Worm (Caenorhabditis elegans) whole organism, L3 larva: ENCODE measurements around the gene M03B6.3.

ENCODE experiments used
- R02D3.7 ChIP-seq: fragments of 150-350 bp; optimal IDR thresholded peaks from 2 replicates; lab custom pipeline; 2014; ENCODE audit warnings: missing biosample characterization, missing genetic modification characterization
- ZK546.5 ChIP-seq: sonication (generic microtip); optimal IDR thresholded peaks from 2 replicates; lab custom pipeline; 2017; ENCODE audit warnings: missing biosample characterization, missing genetic modification characterization
- ceh-16 ChIP-seq: sonication (generic microtip); optimal IDR thresholded peaks from 2 replicates; lab custom pipeline; 2017; ENCODE audit warnings: missing biosample characterization, missing genetic modification characterization
- ceh-28 ChIP-seq: fragments of 150-350 bp; optimal IDR thresholded peaks from 2 replicates; lab custom pipeline; 2014; ENCODE audit warnings: missing biosample characterization, missing genetic modification reagents, missing genetic modification characterization
- ceh-82 ChIP-seq: fragments of 150-350 bp; optimal IDR thresholded peaks from 2 replicates; lab custom pipeline; 2014; ENCODE audit warnings: missing biosample characterization, missing genetic modification characterization
- ceh-9 ChIP-seq: sonication (generic microtip); optimal IDR thresholded peaks from 2 replicates; lab custom pipeline; 2018; ENCODE audit warnings: missing biosample characterization, missing genetic modification characterization
- daf-12 ChIP-seq: fragments of 150-350 bp; optimal IDR thresholded peaks from 2 replicates; lab custom pipeline; 2014; ENCODE audit warnings: missing biosample characterization, missing genetic modification reagents, missing genetic modification characterization
- egl-5 ChIP-seq: fragments of 150-350 bp; optimal IDR thresholded peaks from 2 replicates; lab custom pipeline; 2017; ENCODE audit warnings: missing biosample characterization, missing genetic modification reagents, missing genetic modification characterization, inconsistent platforms
- elt-1 ChIP-seq: fragments of 150-350 bp; optimal IDR thresholded peaks from 2 replicates; lab custom pipeline; 2014; ENCODE audit warnings: missing biosample characterization, missing genetic modification characterization
- elt-2 ChIP-seq: sonication (generic microtip); optimal IDR thresholded peaks from 2 replicates; lab custom pipeline; 2016; ENCODE audit warnings: missing genetic modification reagents, mild to moderate bottlenecking, missing genetic modification characterization, missing compliant biosample characterization
- eor-1 ChIP-seq, 2 experiments: fragments of 150-350 bp; optimal IDR thresholded peaks; 2 replicates each; lab custom pipeline; 2014 to 2018; ENCODE audit warnings: missing biosample characterization in 2 of 2, missing genetic modification characterization in 2 of 2
- fos-1 ChIP-seq: fragments of 150-350 bp; optimal IDR thresholded peaks from 2 replicates; lab custom pipeline; 2014; ENCODE audit warnings: missing biosample characterization, missing genetic modification characterization
- jun-1 ChIP-seq: fragments of 150-350 bp; optimal IDR thresholded peaks from 2 replicates; lab custom pipeline; 2014; ENCODE audit warnings: missing biosample characterization, missing genetic modification reagents, missing genetic modification characterization
- lin-15B ChIP-seq: fragments of 150-350 bp; optimal IDR thresholded peaks from 2 replicates; lab custom pipeline; 2014; ENCODE audit warnings: missing biosample characterization, missing genetic modification characterization
- lsy-12 ChIP-seq: sonication (generic microtip); optimal IDR thresholded peaks from 2 replicates; lab custom pipeline; 2016; ENCODE audit warnings: mild to moderate bottlenecking, missing genetic modification characterization, missing compliant biosample characterization
- mdl-1 ChIP-seq: fragments of 150-350 bp; optimal IDR thresholded peaks from 2 replicates; lab custom pipeline; 2014; ENCODE audit warnings: missing biosample characterization, missing genetic modification characterization
- nhr-12 ChIP-seq: fragments of 150-350 bp; optimal IDR thresholded peaks from 2 replicates; lab custom pipeline; 2014; ENCODE audit warnings: missing biosample characterization, missing genetic modification characterization
- nhr-23 ChIP-seq: fragments of 150-350 bp; optimal IDR thresholded peaks from 2 replicates; lab custom pipeline; 2014; ENCODE audit warnings: missing biosample characterization, missing genetic modification reagents, missing genetic modification characterization
- nhr-237 ChIP-seq: fragments of 150-350 bp; optimal IDR thresholded peaks from 2 replicates; lab custom pipeline; 2014; ENCODE audit warnings: missing biosample characterization, missing genetic modification characterization
- nhr-25 ChIP-seq: sonication (generic microtip); optimal IDR thresholded peaks from 2 replicates; lab custom pipeline; 2017; ENCODE audit warnings: missing biosample characterization, missing genetic modification characterization
- nhr-28 ChIP-seq: fragments of 150-350 bp; optimal IDR thresholded peaks from 2 replicates; lab custom pipeline; 2014; ENCODE audit warnings: missing biosample characterization, missing genetic modification characterization
- nhr-43 ChIP-seq: sonication (generic microtip); optimal IDR thresholded peaks from 2 replicates; lab custom pipeline; 2016; ENCODE audit warnings: mild to moderate bottlenecking, missing genetic modification characterization, missing compliant biosample characterization; ENCODE audit not compliant: poor library complexity, severe bottlenecking
- nhr-67 ChIP-seq: fragments of 150-350 bp; optimal IDR thresholded peaks from 2 replicates; lab custom pipeline; 2014; ENCODE audit warnings: missing biosample characterization, missing genetic modification characterization
- nhr-76 ChIP-seq: fragments of 150-350 bp; sonication (generic microtip); optimal IDR thresholded peaks from 5 replicates; lab custom pipeline; 2014; ENCODE audit warnings: missing biosample characterization, missing genetic modification characterization
- pha-4 ChIP-seq: fragments of 150-350 bp; optimal IDR thresholded peaks from 2 replicates; lab custom pipeline; 2014; ENCODE audit warnings: missing biosample characterization, missing genetic modification reagents, missing genetic modification characterization
- tbx-2 ChIP-seq: sonication (generic microtip); optimal IDR thresholded peaks from 2 replicates; lab custom pipeline; 2016; ENCODE audit warnings: mild to moderate bottlenecking, missing genetic modification characterization, missing compliant biosample characterization
- unc-39 ChIP-seq: sonication (generic microtip); optimal IDR thresholded peaks from 4 replicates; lab custom pipeline; 2017; ENCODE audit warnings: missing biosample characterization, missing genetic modification characterization
- unc-62 ChIP-seq: fragments of 150-350 bp; sonication (generic microtip); optimal IDR thresholded peaks from 4 replicates; lab custom pipeline; 2014; ENCODE audit warnings: missing biosample characterization, missing genetic modification reagents, missing genetic modification characterization
- zag-1 ChIP-seq: fragments of 150-350 bp; optimal IDR thresholded peaks from 2 replicates; lab custom pipeline; 2014; ENCODE audit warnings: missing biosample characterization, missing genetic modification characterization
- ztf-4 ChIP-seq: fragments of 150-350 bp; optimal IDR thresholded peaks from 2 replicates; lab custom pipeline; 2014; ENCODE audit warnings: missing biosample characterization, missing genetic modification characterization

Gene M03B6.3

ce11 chrX:13876860-13877259 is 12.8 kb upstream of the M03B6.3 start:
- TF ChIP-seq elt-2 (tag; lab: Kevin White, UChicago): peak; percentile 46
- no peak for TF ChIP-seq nhr-43 (tag; lab: Kevin White, UChicago)

ce11 chrX:13875913-13876312 is 11.8 kb upstream of the M03B6.3 start:
- TF ChIP-seq unc-39 (tag; lab: Kevin White, UChicago): peak; percentile 9
- no peak for TF ChIP-seq elt-1 (tag; lab: Kevin White, UChicago)
- TF ChIP-seq nhr-43 (tag; lab: Kevin White, UChicago): no peak
- no peak for TF ChIP-seq nhr-25

- TF ChIP-seq fos-1 (tag; lab: Kevin White, UChicago) (no peak), egl-5 (tag; lab: Kevin White, UChicago) (peak; percentile 77)
Observed at ce11 chrX:13873324-13873933, 9.3 kb upstream of the M03B6.3 start.

ce11 chrX:13871110-13871509 is 7.0 kb upstream of the M03B6.3 start:
- no peak for TF ChIP-seq R02D3.7 (tag; lab: Kevin White, UChicago)
- TF ChIP-seq egl-5 (tag; lab: Kevin White, UChicago): peak; percentile 17

ce11 chrX:13858693-13859092 is 5.4 kb downstream of the M03B6.3 start, which contains the start of gene M03B6.4:
TSS of gene M03B6.4 (plus strand) at chrX:13858841.
- TF ChIP-seq lsy-12 (tag; lab: Kevin White, UChicago) (no peak), egl-5 (tag; lab: Kevin White, UChicago) (no peak), nhr-237 (tag; lab: Kevin White, UChicago) (no peak), fos-1 (tag; lab: Kevin White, UChicago) (no peak), daf-12 (tag; lab: Kevin White, UChicago) (no peak), ceh-28 (tag; lab: Kevin White, UChicago) (no peak), nhr-76 (no peak), elt-2 (tag; lab: Kevin White, UChicago) (no peak), nhr-23 (no peak), pha-4 (tag; lab: Kevin White, UChicago) (no peak), nhr-12 (tag; lab: Kevin White, UChicago) (no peak), R02D3.7 (tag; lab: Kevin White, UChicago) (no peak), unc-39 (tag; lab: Kevin White, UChicago) (no peak), nhr-28 (tag; lab: Kevin White, UChicago) (no peak), tbx-2 (tag; lab: Kevin White, UChicago) (no peak), ZK546.5 (tag; lab: Kevin White, UChicago) (no peak), unc-62 (GFP tag; lab: Kevin White, UChicago) (no peak), ceh-82 (tag; lab: Kevin White, UChicago) (no peak), eor-1 (tag; optimal IDR thresholded peaks at IDR 0.05; lab: Kevin White, UChicago) (no peak)
- TF ChIP-seq, all 47 proteins: peak for 0

- no peak for TF ChIP-seq ceh-9 (tag; lab: Kevin White, UChicago)
- no peak for TF ChIP-seq mdl-1 (tag; lab: Kevin White, UChicago)
- no peak for TF ChIP-seq ztf-4 (tag; lab: Kevin White, UChicago)
- no peak for TF ChIP-seq unc-39 (tag; lab: Kevin White, UChicago)
- TF ChIP-seq lin-15B (tag; lab: Kevin White, UChicago): no peak
- TF ChIP-seq nhr-76: no peak
- TF ChIP-seq ceh-82 (tag; lab: Kevin White, UChicago): no peak
- TF ChIP-seq ceh-16 (tag; lab: Kevin White, UChicago): no peak
- no peak for TF ChIP-seq tbx-2 (tag; lab: Kevin White, UChicago)
- no peak for TF ChIP-seq pha-4 (tag; lab: Kevin White, UChicago)
- no peak for TF ChIP-seq daf-12 (tag; lab: Kevin White, UChicago)
- TF ChIP-seq jun-1: no peak
Observed at ce11 chrX:13855928-13856327, 8.2 kb downstream of the M03B6.3 start.

- TF ChIP-seq zag-1 (tag; lab: Kevin White, UChicago) (no peak), nhr-67 (tag; lab: Kevin White, UChicago) (no peak)
- TF ChIP-seq, all 47 proteins: peak for 0
Observed at ce11 chrX:13852606-13853005, 11.5 kb downstream of the M03B6.3 start, which contains the start of gene mct-3. TSS of gene mct-3 (plus strand) at chrX:13852906.
